Worm (Caenorhabditis elegans) whole organism, midembryonic: Measurements from ENCODE around the gene Y67D8C.2.

Experiments
- T22C8.4 ChIP-seq: fragments of 200-800 bp; sonication (Bioruptor generic); IDR thresholded peaks from 2 replicates; pipeline ENCODE4 v1.3.6; 2022; ENCODE audit warnings: missing genetic modification characterization, missing compliant biosample characterization
- med-1 ChIP-seq: sonication (generic microtip); optimal IDR thresholded peaks from 2 replicates; lab custom pipeline; 2017; ENCODE audit warnings: missing genetic modification characterization, mild to moderate bottlenecking, missing compliant biosample characterization, antibody characterized with exemption, missing genetic modification reagents; ENCODE audit not compliant: insufficient read depth
- ztf-23 ChIP-seq: fragments of 200-800 bp; sonication (Bioruptor generic); IDR thresholded peaks from 2 replicates; pipeline ENCODE4 v1.3.6; 2022; ENCODE audit warnings: missing genetic modification reagents, missing genetic modification characterization, missing compliant biosample characterization

DNA sequence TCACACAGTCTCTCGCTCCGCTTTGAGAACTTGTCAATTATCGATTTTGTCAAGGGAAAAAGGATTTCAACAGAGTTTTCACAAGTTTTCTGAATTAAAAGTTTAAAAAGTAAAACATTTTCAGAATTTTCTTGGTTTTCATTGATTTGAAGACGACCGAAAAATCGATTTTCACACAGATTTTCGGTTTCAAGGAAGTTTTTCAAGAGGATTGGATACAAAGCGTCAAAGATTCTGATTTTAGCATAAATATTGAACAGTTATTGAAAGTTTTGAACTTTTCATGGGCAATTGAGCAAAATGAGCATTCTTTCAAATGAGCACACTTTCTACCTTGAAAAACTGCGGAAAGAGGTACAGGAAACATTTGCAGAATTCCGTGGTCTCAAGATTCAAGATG is at the start of gene Y67D8C.2:
- TF ChIP-seq ztf-23 (GFP tag; lab: Robert Waterston, UW) (no peak), T22C8.4 (GFP tag; lab: Robert Waterston, UW) (0 out of 2 replicates have a peak, but pooled peaks have one; percentile 15), med-1 (GFP tag; lab: Kevin White, UChicago) (no peak)
